Fruit fly (Drosophila melanogaster) whole organism, pupa: ENCODE measurements around the gene CG10232.

Source experiments
- CG10348 ChIP-seq: fragments of 200-800 bp; sonication (Bioruptor generic); IDR thresholded peaks from 2 replicates; pipeline ENCODE4 v1.3.6; 2022; ENCODE audit warnings: missing biosample characterization, missing genetic modification characterization
- CG8301 ChIP-seq: fragments of 200-800 bp; sonication (Bioruptor generic); optimal IDR thresholded peaks from 2 replicates; lab custom pipeline; 2018; ENCODE audit warnings: missing biosample characterization, mild to moderate bottlenecking, missing genetic modification characterization
- EcR ChIP-seq: fragments of 200-800 bp; sonication (Bioruptor generic); optimal IDR thresholded peaks from 3 replicates; lab custom pipeline; 2019; ENCODE audit warnings: missing biosample characterization, missing genetic modification characterization, mild to moderate bottlenecking, moderate library complexity, missing genetic modification reagents
- Ets98B ChIP-seq: fragments of 200-800 bp; sonication (Bioruptor generic); IDR thresholded peaks from 2 replicates; pipeline ENCODE4 v1.3.6; 2022; ENCODE audit warnings: missing biosample characterization, missing genetic modification characterization
- gl ChIP-seq: fragments of 200-800 bp; sonication (Bioruptor generic); optimal IDR thresholded peaks from 2 replicates; lab custom pipeline; 2018; ENCODE audit warnings: missing biosample characterization, mild to moderate bottlenecking, missing genetic modification characterization
- rn ChIP-seq: fragments of 200-800 bp; sonication (Bioruptor generic); IDR thresholded peaks from 2 replicates; pipeline ENCODE4 v1.3.6; 2022; ENCODE audit warnings: missing biosample characterization, missing genetic modification characterization

DNA sequence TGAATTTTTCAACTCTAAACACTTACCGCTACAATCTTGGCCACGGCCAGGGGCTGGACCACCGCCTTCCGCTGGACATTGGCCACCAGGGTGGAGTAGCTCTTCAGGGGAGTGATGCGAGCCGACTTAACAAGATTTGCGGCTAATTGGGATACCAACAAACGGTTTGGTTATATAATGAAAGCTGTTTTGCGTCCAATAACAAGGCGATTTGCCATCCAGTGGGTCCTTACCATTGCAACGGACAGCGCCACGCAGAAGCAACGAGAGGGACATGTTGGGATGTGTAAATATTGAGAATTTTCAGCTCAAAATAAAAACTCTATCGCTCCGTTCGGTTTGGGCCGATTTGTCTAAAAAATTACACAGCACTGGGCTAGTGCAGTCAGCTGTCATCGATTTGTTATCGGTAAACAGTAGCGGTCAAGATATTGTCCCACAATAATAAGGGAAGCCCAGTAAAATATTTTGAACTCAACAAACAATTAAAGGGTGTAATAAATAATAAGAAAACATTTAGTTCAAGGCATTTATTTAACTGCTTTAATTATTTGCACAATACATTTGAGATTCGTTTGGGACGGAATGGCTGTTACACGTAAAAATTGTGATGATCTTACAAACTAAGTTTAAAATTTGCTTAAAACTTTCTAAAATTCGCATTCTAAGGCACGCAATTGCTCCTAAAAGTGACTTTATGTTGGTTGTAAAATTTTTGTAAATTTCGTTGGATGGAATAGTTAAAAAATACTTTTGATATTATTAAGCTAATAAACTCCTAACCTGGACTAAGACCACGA lies 39.0 kb upstream of the CG10232 start, which contains the start of gene SdhD:
- TF ChIP-seq gl (tag; lab: Kevin White, UChicago) (no peak), CG8301 (no peak), EcR (GFP tag; lab: Kevin White, UChicago) (no peak), Ets98B (GFP tag; lab: Robert Waterston, UW) (no peak), CG10348 (GFP tag; lab: Robert Waterston, UW) (no peak), rn (GFP tag; lab: Robert Waterston, UW) (no peak)
